Worm (Caenorhabditis elegans) whole organism, L2 larva: ENCODE measurements around the gene atic-1.

ENCODE experiments used
- aly-2 ChIP-seq: fragments of 150-350 bp; optimal IDR thresholded peaks from 2 replicates; lab custom pipeline; 2014; ENCODE audit warnings: missing biosample characterization, missing genetic modification characterization
- ceh-16 ChIP-seq: fragments of 150-350 bp; optimal IDR thresholded peaks from 2 replicates; lab custom pipeline; 2014; ENCODE audit warnings: missing biosample characterization, missing genetic modification characterization
- lin-39 ChIP-seq: fragments of 150-350 bp; optimal IDR thresholded peaks from 2 replicates; lab custom pipeline; 2014; ENCODE audit warnings: missing biosample characterization, missing genetic modification reagents, missing genetic modification characterization
- nhr-23 ChIP-seq: fragments of 150-350 bp; optimal IDR thresholded peaks from 2 replicates; lab custom pipeline; 2014; ENCODE audit warnings: missing biosample characterization, missing genetic modification reagents, missing genetic modification characterization
- nhr-237 ChIP-seq: fragments of 150-350 bp; optimal IDR thresholded peaks from 2 replicates; lab custom pipeline; 2014; ENCODE audit warnings: missing biosample characterization, missing genetic modification characterization
- sma-3 ChIP-seq: sonication (generic microtip); optimal IDR thresholded peaks from 2 replicates; lab custom pipeline; 2016; ENCODE audit warnings: missing genetic modification reagents, missing genetic modification characterization, missing compliant biosample characterization
- ztf-11 ChIP-seq: sonication (generic microtip); optimal IDR thresholded peaks from 2 replicates; lab custom pipeline; 2017; ENCODE audit warnings: missing biosample characterization, missing genetic modification characterization

ce11 chrIV:7906643-7907042 is 24.8 kb downstream of the atic-1 start:
- TF ChIP-seq lin-39 (tag; lab: Kevin White, UChicago): no peak
- TF ChIP-seq ceh-16 (tag; lab: Kevin White, UChicago): no peak
- no peak for TF ChIP-seq nhr-23 (tag; lab: Kevin White, UChicago)
- no peak for TF ChIP-seq sma-3
- no peak for TF ChIP-seq nhr-237
- TF ChIP-seq aly-2 (tag; lab: Kevin White, UChicago): no peak
- TF ChIP-seq ztf-11: no peak
